Fruit fly (Drosophila melanogaster) whole organism, prepupa: ENCODE results near the gene CG6733.

Experiments used
- Blimp-1 ChIP-seq: fragments of 200-800 bp; sonication (Bioruptor generic); optimal IDR thresholded peaks from 3 replicates; lab custom pipeline; 2017; ENCODE audit warnings: missing biosample characterization, missing genetic modification characterization, mild to moderate bottlenecking, moderate library complexity, missing genetic modification reagents
- CG10669 ChIP-seq: fragments of 200-800 bp; sonication (Bioruptor generic); optimal IDR thresholded peaks from 3 replicates; lab custom pipeline; 2018; ENCODE audit warnings: missing biosample characterization, mild to moderate bottlenecking, missing genetic modification characterization, moderate library complexity
- CG11294 ChIP-seq: fragments of 200-800 bp; sonication (Bioruptor generic); IDR thresholded peaks from 2 replicates; pipeline ENCODE4 v1.3.6; 2022; ENCODE audit warnings: missing biosample characterization, missing genetic modification characterization
- CG11762 ChIP-seq: fragments of 200-800 bp; sonication (Bioruptor generic); optimal IDR thresholded peaks from 3 replicates; lab custom pipeline; 2016; ENCODE audit warnings: missing biosample characterization, missing genetic modification characterization; ENCODE audit not compliant: insufficient read depth
- CG11902 ChIP-seq: fragments of 200-800 bp; sonication (Bioruptor generic); optimal IDR thresholded peaks from 3 replicates; lab custom pipeline; 2016; ENCODE audit warnings: missing biosample characterization, missing genetic modification characterization
- CG15336 ChIP-seq: fragments of 200-800 bp; sonication (Bioruptor generic); IDR thresholded peaks from 2 replicates; pipeline ENCODE4 v1.3.6; 2022; ENCODE audit warnings: missing biosample characterization, missing genetic modification characterization
- CG16779 ChIP-seq: fragments of 200-800 bp; sonication (Bioruptor generic); optimal IDR thresholded peaks from 3 replicates; lab custom pipeline; 2017; ENCODE audit warnings: missing biosample characterization, mild to moderate bottlenecking, missing genetic modification characterization
- CG3032 ChIP-seq: fragments of 200-800 bp; optimal IDR thresholded peaks from 2 replicates; lab custom pipeline; 2019; ENCODE audit warnings: missing biosample characterization, mild to moderate bottlenecking, missing genetic modification characterization, moderate library complexity
- CG31627 ChIP-seq: fragments of 200-800 bp; sonication (Bioruptor generic); optimal IDR thresholded peaks from 3 replicates; lab custom pipeline; 2016; ENCODE audit warnings: missing biosample characterization, missing genetic modification characterization
- CG32006 ChIP-seq: fragments of 200-800 bp; sonication (Bioruptor generic); optimal IDR thresholded peaks from 3 replicates; lab custom pipeline; 2017; ENCODE audit warnings: missing biosample characterization, mild to moderate bottlenecking, missing genetic modification characterization
- CG3919 ChIP-seq: fragments of 200-800 bp; sonication (Bioruptor generic); optimal IDR thresholded peaks from 3 replicates; lab custom pipeline; 2016; ENCODE audit warnings: missing biosample characterization, missing genetic modification characterization
- CG6163 ChIP-seq: fragments of 200-800 bp; sonication (Bioruptor generic); IDR thresholded peaks from 3 replicates; pipeline ENCODE4 v1.3.6; 2022; ENCODE audit warnings: missing biosample characterization, missing genetic modification characterization
- CG6276 ChIP-seq: fragments of 200-800 bp; sonication (Bioruptor generic); optimal IDR thresholded peaks from 2 replicates; lab custom pipeline; 2017; ENCODE audit warnings: missing biosample characterization, mild to moderate bottlenecking, missing genetic modification characterization
- CG6792 ChIP-seq: fragments of 200-800 bp; sonication (Bioruptor generic); optimal IDR thresholded peaks from 3 replicates; lab custom pipeline; 2016; ENCODE audit warnings: missing biosample characterization, missing genetic modification characterization
- CG6808 ChIP-seq: fragments of 200-800 bp; sonication (Bioruptor generic); optimal IDR thresholded peaks from 3 replicates; lab custom pipeline; 2017; ENCODE audit warnings: missing biosample characterization, missing genetic modification characterization, mild to moderate bottlenecking, moderate library complexity, missing genetic modification reagents
- CG6854 ChIP-seq: fragments of 200-800 bp; sonication (Bioruptor generic); optimal IDR thresholded peaks from 2 replicates; lab custom pipeline; 2017; ENCODE audit warnings: missing biosample characterization, mild to moderate bottlenecking, missing genetic modification characterization
- CG8119 ChIP-seq: fragments of 200-800 bp; sonication (Bioruptor generic); IDR thresholded peaks from 3 replicates; pipeline ENCODE4 v1.3.6; 2022; ENCODE audit warnings: missing biosample characterization, missing genetic modification characterization
- CG8319 ChIP-seq: fragments of 200-800 bp; sonication (Bioruptor generic); optimal IDR thresholded peaks from 3 replicates; lab custom pipeline; 2016; ENCODE audit warnings: missing biosample characterization, missing genetic modification characterization
- Eip75B ChIP-seq: fragments of 200-800 bp; sonication (Bioruptor generic); optimal IDR thresholded peaks from 3 replicates; lab custom pipeline; 2016; ENCODE audit warnings: missing biosample characterization, missing genetic modification characterization
- Eip78C ChIP-seq: fragments of 200-800 bp; sonication (Bioruptor generic); peaks from one replicate; lab custom pipeline; 2016; ENCODE audit warnings: missing biosample characterization, missing genetic modification characterization
- Ets21C ChIP-seq: fragments of 200-800 bp; sonication (Bioruptor generic); optimal IDR thresholded peaks from 3 replicates; lab custom pipeline; 2016; ENCODE audit warnings: missing biosample characterization, missing genetic modification characterization
- Ets96B ChIP-seq: fragments of 200-800 bp; optimal IDR thresholded peaks from 2 replicates; lab custom pipeline; 2019; ENCODE audit warnings: missing biosample characterization, mild to moderate bottlenecking, missing genetic modification characterization, moderate library complexity
- Hr38 ChIP-seq: sonication (Bioruptor generic); optimal IDR thresholded peaks from 2 replicates; lab custom pipeline; 2016; ENCODE audit warnings: missing biosample characterization, missing genetic modification characterization
- Lpt ChIP-seq: fragments of 200-800 bp; sonication (Bioruptor generic); optimal IDR thresholded peaks from 3 replicates; lab custom pipeline; 2016; ENCODE audit warnings: missing biosample characterization, missing genetic modification characterization
- Met ChIP-seq: fragments of 200-800 bp; sonication (Bioruptor generic); optimal IDR thresholded peaks from 3 replicates; lab custom pipeline; 2016; ENCODE audit warnings: missing biosample characterization, missing genetic modification characterization
- OdsH ChIP-seq: fragments of 200-800 bp; sonication (Bioruptor generic); optimal IDR thresholded peaks from 3 replicates; lab custom pipeline; 2016; ENCODE audit warnings: missing biosample characterization, missing genetic modification characterization
- Sox102F ChIP-seq: fragments of 200-800 bp; sonication (Bioruptor generic); optimal IDR thresholded peaks from 2 replicates; lab custom pipeline; 2016; ENCODE audit warnings: missing biosample characterization, mild to moderate bottlenecking, missing genetic modification characterization
- Sox15 ChIP-seq: fragments of 200-800 bp; sonication (Bioruptor generic); optimal IDR thresholded peaks from 3 replicates; lab custom pipeline; 2016; ENCODE audit warnings: missing biosample characterization, missing genetic modification characterization
- achi ChIP-seq: fragments of 200-800 bp; sonication (Bioruptor generic); optimal IDR thresholded peaks from 3 replicates; lab custom pipeline; 2016; ENCODE audit warnings: missing biosample characterization, missing genetic modification characterization
- cyc ChIP-seq: fragments of 200-800 bp; sonication (Bioruptor generic); optimal IDR thresholded peaks from 3 replicates; lab custom pipeline; 2016; ENCODE audit warnings: missing biosample characterization, missing genetic modification characterization
- dsx ChIP-seq: fragments of 200-800 bp; optimal IDR thresholded peaks from 3 replicates; lab custom pipeline; 2019; ENCODE audit warnings: missing biosample characterization, mild to moderate bottlenecking, missing genetic modification characterization, moderate library complexity; ENCODE audit not compliant: poor library complexity, severe bottlenecking
- fd59A ChIP-seq: fragments of 200-800 bp; sonication (Bioruptor generic); optimal IDR thresholded peaks from 2 replicates; lab custom pipeline; 2017; ENCODE audit warnings: missing biosample characterization, mild to moderate bottlenecking, missing genetic modification characterization, missing genetic modification reagents
- fd85E ChIP-seq: fragments of 200-800 bp; sonication (Bioruptor generic); optimal IDR thresholded peaks from 3 replicates; lab custom pipeline; 2016; ENCODE audit warnings: missing biosample characterization, missing genetic modification characterization
- fkh ChIP-seq: fragments of 200-800 bp; sonication (Bioruptor generic); optimal IDR thresholded peaks from 3 replicates; lab custom pipeline; 2017; ENCODE audit warnings: missing biosample characterization, mild to moderate bottlenecking, missing genetic modification characterization, moderate library complexity
- lz ChIP-seq: fragments of 200-800 bp; sonication (Bioruptor generic); optimal IDR thresholded peaks from 3 replicates; lab custom pipeline; 2016; ENCODE audit warnings: missing biosample characterization, missing genetic modification characterization
- net ChIP-seq: fragments of 200-800 bp; sonication (Bioruptor generic); optimal IDR thresholded peaks from 3 replicates; lab custom pipeline; 2016; ENCODE audit warnings: missing biosample characterization, missing genetic modification characterization
- salr ChIP-seq, 2 experiments: fragments of 200-800 bp; sonication (Bioruptor generic); optimal IDR thresholded peaks; 3 replicates each; lab custom pipeline; 2016 to 2018; ENCODE audit warnings: missing biosample characterization in 2 of 2, missing genetic modification characterization in 2 of 2, mild to moderate bottlenecking in 1 of 2
- spab ChIP-seq: fragments of 200-800 bp; sonication (Bioruptor generic); optimal IDR thresholded peaks from 2 replicates; lab custom pipeline; 2017; ENCODE audit warnings: missing biosample characterization, mild to moderate bottlenecking, missing genetic modification characterization, missing genetic modification reagents
- ss ChIP-seq, 2 experiments: fragments of 200-800 bp; sonication (Bioruptor generic); optimal IDR thresholded peaks; 2 replicates in 1 of 2; 3 replicates in 1 of 2; lab custom pipeline; 2017 to 2018; ENCODE audit warnings: mild to moderate bottlenecking in 2 of 2, missing biosample characterization in 2 of 2, missing genetic modification characterization in 2 of 2, moderate library complexity in 1 of 2
- vri ChIP-seq: fragments of 200-800 bp; sonication (Bioruptor generic); optimal IDR thresholded peaks from 3 replicates; lab custom pipeline; 2016; ENCODE audit warnings: missing biosample characterization, mild to moderate bottlenecking, missing genetic modification characterization

CG6733 gene

DNA sequence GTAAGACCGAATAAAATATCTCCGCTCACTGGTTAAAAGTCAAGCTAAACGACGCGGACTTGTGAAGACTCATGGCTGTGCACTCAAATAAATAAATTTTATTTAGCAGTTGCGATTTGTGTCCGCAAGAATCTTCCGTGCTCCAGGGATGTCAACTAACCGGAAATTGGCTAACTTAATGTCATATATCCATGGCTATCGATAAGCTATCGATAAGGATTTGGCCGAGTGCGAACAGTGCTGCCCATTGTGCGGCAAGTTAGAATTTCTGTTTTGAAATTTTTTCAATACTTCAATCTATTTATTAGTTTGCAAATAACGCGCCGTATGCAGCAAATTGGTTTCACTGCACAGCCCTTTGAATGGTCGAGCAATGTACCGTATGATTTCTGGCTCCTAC is 43.6 kb upstream of the CG6733 start, which contains the start of gene p53 (continued):
- TF ChIP-seq fd85E (GFP tag; lab: Kevin White, UChicago) (peak; percentile 5), CG6163 (GFP tag; lab: Robert Waterston, UW) (peak; percentile 64), achi (GFP tag; lab: Kevin White, UChicago) (peak; percentile 96), Hr38 (no peak), CG8119 (GFP tag; lab: Robert Waterston, UW) (no peak), CG31627 (GFP tag; lab: Kevin White, UChicago) (peak; percentile 45), fd59A (GFP tag; lab: Kevin White, UChicago) (peak; percentile 20), ss (GFP tag; optimal IDR thresholded peaks at IDR 0.05; lab: Kevin White, UChicago) (no peak), CG3919 (peak; percentile 69), cyc (GFP tag; lab: Kevin White, UChicago) (peak; percentile 71), spab (no peak), Sox15 (GFP tag; lab: Kevin White, UChicago) (peak; percentile 5), CG3032 (tag; lab: Kevin White, UChicago) (peak; percentile 36), CG6808 (peak; percentile 100), salr (GFP tag; optimal IDR thresholded peaks at IDR 0.05; lab: Kevin White, UChicago) (peak in 1 of 2 experiments; percentile 71), Sox102F (GFP tag; lab: Kevin White, UChicago) (peak; percentile 47), lz (GFP tag; lab: Kevin White, UChicago) (peak; percentile 64), Blimp-1 (GFP tag; lab: Kevin White, UChicago) (peak; percentile 18), CG6792 (GFP tag; lab: Kevin White, UChicago) (peak; percentile 45), CG32006 (GFP tag; lab: Kevin White, UChicago) (no peak), OdsH (GFP tag; lab: Kevin White, UChicago) (peak; percentile 58)
- TF ChIP-seq, all 60 proteins: peak for 35

DNA sequence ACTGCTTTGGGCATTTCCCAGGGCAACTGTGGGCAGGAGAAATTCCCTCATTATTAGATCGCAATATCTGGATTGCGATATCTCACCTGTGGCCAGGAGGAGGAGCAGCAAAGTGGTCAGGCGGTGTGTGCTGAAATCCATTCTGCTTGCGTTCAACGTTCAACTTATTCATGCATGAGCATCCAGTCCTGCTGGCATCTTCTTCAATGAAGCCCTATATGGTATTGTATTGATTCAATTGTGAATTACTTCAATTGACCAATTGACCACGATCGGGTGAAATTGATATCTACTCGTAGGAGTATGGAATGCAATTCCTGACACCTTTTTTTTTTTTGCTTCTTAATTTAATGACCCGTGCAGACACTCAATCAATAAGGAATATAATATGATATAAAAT is 41.4 kb upstream of the CG6733 start:
- TF ChIP-seq spab = no peak
- no peak for TF ChIP-seq CG6854 (GFP tag; lab: Kevin White, UChicago)
- TF ChIP-seq ss (GFP tag; optimal IDR thresholded peaks at IDR 0.05; lab: Kevin White, UChicago) = no peak
- no peak for TF ChIP-seq CG8319
- no peak for TF ChIP-seq Met (GFP tag; lab: Kevin White, UChicago)
- no peak for TF ChIP-seq CG11294
- no peak for TF ChIP-seq Eip78C (GFP tag; lab: Kevin White, UChicago)
- no peak for TF ChIP-seq CG6276 (GFP tag; lab: Kevin White, UChicago)
- no peak for TF ChIP-seq achi (GFP tag; lab: Kevin White, UChicago)
- no peak for TF ChIP-seq dsx (GFP tag; lab: Kevin White, UChicago)
- no peak for TF ChIP-seq OdsH (GFP tag; lab: Kevin White, UChicago)
- no peak for TF ChIP-seq Lpt
- no peak for TF ChIP-seq lz (GFP tag; lab: Kevin White, UChicago)
- no peak for TF ChIP-seq fkh (GFP tag; lab: Kevin White, UChicago)
- no peak for TF ChIP-seq Ets21C (GFP tag; lab: Kevin White, UChicago)
- TF ChIP-seq Eip75B (GFP tag; lab: Kevin White, UChicago) = no peak

DNA sequence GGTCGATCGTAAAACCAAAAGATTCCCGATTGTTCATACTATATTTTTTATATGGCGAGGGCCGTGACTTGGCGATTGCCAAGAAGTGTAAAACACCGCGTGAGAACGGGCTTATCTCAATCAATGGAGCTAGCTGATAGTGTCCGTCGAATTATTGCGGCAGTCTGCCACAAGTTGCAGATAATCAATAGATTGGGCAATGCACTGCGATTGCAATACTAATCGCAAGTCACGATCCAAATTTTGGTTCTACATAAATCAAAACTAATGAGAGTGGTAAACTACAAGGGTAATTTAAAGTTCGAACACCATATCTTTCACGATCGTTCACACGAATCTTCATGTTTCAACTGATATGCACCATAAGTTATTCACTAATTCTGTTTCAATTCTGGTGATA is 40.8 kb upstream of the CG6733 start:
- no peak for TF ChIP-seq CG11902 (GFP tag; lab: Kevin White, UChicago)
- peak; percentile 7 for TF ChIP-seq vri
- TF ChIP-seq fd59A (GFP tag; lab: Kevin White, UChicago) = no peak
- no peak for TF ChIP-seq CG10669
- TF ChIP-seq, all 60 proteins: peak for 1

DNA sequence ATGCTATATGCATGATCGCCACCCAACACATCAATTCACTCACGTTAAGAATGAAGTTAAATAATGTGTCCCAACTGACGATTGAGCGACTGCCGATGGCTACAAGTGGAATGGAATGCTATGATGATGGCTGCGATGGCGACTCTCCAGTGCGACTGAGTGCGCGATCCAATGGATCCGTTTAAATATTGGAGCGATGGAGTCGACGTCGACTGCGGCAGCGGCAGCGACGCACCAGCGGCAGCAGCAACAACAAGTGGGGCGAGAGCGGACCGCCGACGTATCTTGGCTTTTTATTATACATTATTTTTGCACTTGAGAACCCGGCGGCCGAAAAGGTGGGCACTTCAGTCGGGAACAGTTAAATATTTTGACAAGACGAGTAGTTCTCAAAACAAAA is 40.1 kb upstream of the CG6733 start:
- no peak for TF ChIP-seq Lpt
- no peak for TF ChIP-seq net (GFP tag; lab: Kevin White, UChicago)
- no peak for TF ChIP-seq Ets96B
- TF ChIP-seq Blimp-1 (GFP tag; lab: Kevin White, UChicago) = no peak
- TF ChIP-seq cyc (GFP tag; lab: Kevin White, UChicago) = no peak
- TF ChIP-seq OdsH (GFP tag; lab: Kevin White, UChicago) = no peak
- TF ChIP-seq lz (GFP tag; lab: Kevin White, UChicago) = no peak
- TF ChIP-seq CG3032 (tag; lab: Kevin White, UChicago) = no peak
- no peak for TF ChIP-seq Met (GFP tag; lab: Kevin White, UChicago)
- no peak for TF ChIP-seq CG8319
- no peak for TF ChIP-seq CG16779 (tag; lab: Kevin White, UChicago)
- no peak for TF ChIP-seq CG3919
- TF ChIP-seq CG15336 (GFP tag; lab: Robert Waterston, UW) = no peak
- TF ChIP-seq CG10669 = no peak
- no peak for TF ChIP-seq CG6854 (GFP tag; lab: Kevin White, UChicago)
- TF ChIP-seq CG6163 (GFP tag; lab: Robert Waterston, UW) = no peak
- no peak for TF ChIP-seq CG11762 (GFP tag; lab: Kevin White, UChicago)
- TF ChIP-seq fd59A (GFP tag; lab: Kevin White, UChicago) = no peak
